Worm (Caenorhabditis elegans): Measurements from ENCODE around the gene lido-10.

Gene lido-10

DNA sequence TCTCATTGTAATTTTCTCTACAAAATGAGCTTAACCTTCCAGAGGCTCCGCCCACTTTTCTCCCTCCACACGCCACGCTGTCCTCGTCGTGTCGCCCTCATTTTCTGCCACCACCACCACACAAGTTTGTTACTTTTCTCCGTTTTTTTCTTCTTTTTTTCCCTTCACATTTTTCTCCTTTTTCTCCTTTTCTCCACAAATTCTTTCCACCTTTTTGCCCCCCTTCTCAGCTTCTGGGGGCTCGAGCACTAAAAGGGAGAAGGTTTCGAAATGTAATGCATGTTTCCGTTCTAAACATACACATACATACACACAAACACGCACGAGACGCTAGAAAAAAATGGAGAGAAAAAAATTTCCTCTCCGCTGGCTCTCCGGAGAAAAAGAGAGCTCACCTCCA, 25.7 kb upstream of the lido-10 start, which contains the start of gene nhr-88 (continued):
- no peak for TF ChIP-seq fax-1 (tag; optimal IDR thresholded peaks at IDR 0.05)
- no peak for TF ChIP-seq unc-86 (tag; optimal IDR thresholded peaks at IDR 0.05)
- no peak for TF ChIP-seq ceh-2 (tag; optimal IDR thresholded peaks at IDR 0.05)
- TF ChIP-seq sox-4 (tag; optimal IDR thresholded peaks at IDR 0.05): peak; percentile 23
- no peak for TF ChIP-seq K02D7.2 (tag; optimal IDR thresholded peaks at IDR 0.05)
- no peak for TF ChIP-seq pros-1 (tag; optimal IDR thresholded peaks at IDR 0.05)
- no peak for TF ChIP-seq zip-5 (tag; optimal IDR thresholded peaks at IDR 0.05)
- no peak for TF ChIP-seq elt-2 (tag; optimal IDR thresholded peaks at IDR 0.05)
- no peak for TF ChIP-seq odd-2 (tag; optimal IDR thresholded peaks at IDR 0.05)

DNA sequence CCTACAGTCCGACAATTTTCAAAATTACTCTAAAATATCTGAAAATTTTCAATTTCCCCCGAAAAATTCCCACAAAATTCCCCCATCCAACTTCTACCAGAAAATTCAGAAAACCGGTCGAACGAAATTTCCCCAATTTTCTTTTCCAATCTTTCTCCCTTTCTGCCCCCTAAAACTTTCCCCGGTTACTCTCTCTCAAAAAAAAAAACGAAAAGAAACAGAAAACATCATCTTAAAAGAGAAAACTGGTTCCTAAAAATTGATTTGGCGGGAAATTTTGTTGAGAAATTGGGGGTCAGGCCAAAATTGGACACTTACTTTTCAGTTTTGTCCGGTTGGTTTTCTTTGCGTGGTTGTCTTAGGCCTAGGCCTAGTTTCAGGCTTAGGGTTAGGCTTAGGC, 24.7 kb upstream of the lido-10 start:
- TF ChIP-seq sdc-2 (tag; optimal IDR thresholded peaks at IDR 0.05) (no peak), ets-4 (tag; optimal IDR thresholded peaks at IDR 0.05) (no peak), ttx-3 (tag; optimal IDR thresholded peaks at IDR 0.05) (no peak), nhr-232 (tag; optimal IDR thresholded peaks at IDR 0.05) (no peak), ceh-14 (tag; optimal IDR thresholded peaks at IDR 0.05) (no peak), pha-4 (tag; optimal IDR thresholded peaks at IDR 0.05) (no peak), pha-2 (tag; optimal IDR thresholded peaks at IDR 0.05) (no peak), unc-86 (tag; optimal IDR thresholded peaks at IDR 0.05) (no peak), ceh-6 (GFP tag; optimal IDR thresholded peaks at IDR 0.05) (no peak), hlh-13 (GFP tag; optimal IDR thresholded peaks at IDR 0.05) (no peak), che-1 (tag; optimal IDR thresholded peaks at IDR 0.05) (no peak), nfya-1 (tag; optimal IDR thresholded peaks at IDR 0.05) (no peak)

DNA sequence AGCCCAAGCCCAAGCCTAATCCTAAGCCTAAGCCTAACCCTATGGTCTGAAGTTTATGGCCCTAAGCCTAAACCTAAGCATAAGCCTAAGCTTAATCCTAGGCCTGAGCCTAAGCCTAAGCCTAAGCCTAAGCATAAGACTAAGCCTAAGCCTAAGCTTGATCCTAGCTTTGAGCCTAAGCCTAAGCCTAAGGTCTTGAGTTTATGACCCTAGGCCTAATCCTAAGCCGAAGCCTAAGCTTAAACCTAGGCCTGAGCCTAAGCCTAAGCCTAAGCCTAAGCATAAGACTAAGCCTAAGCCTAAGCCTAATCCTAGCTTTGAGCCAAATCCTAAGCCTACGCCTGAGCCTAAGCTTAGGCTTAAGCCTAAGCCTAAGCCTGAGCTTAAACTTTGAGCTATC, 23.2 kb upstream of the lido-10 start:
- TF ChIP-seq dve-1 (tag; optimal IDR thresholded peaks at IDR 0.05) (peak; percentile 94), unc-55 (GFP tag; optimal IDR thresholded peaks at IDR 0.05) (no peak)

DNA sequence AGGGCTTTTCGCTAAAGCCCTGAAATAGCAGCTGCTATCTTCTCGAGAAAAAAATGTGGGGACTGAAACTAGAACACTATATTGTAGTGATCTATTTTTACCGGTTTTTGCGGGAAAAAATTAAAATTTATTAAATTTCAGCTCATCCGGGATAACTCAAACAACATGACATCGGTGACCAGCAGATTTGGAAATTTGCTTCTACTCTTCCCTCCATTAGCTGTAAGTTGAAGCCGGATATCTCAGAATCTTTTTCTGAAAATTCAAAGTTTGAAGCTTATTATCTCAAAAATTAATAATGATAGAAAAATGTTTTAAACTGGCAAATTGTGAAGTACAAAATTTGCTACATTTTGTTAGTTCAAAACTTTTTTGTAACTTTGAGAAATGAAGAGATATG, 17.9 kb upstream of the lido-10 start:
- TF ChIP-seq K09A11.1 (tag; optimal IDR thresholded peaks at IDR 0.05; ENCODE audit: insufficient read depth) (no peak), hlh-15 (tag; optimal IDR thresholded peaks at IDR 0.05) (no peak), unc-3 (GFP tag; conservative IDR thresholded peaks at IDR 0.05) (no peak), unc-3 (tag; optimal IDR thresholded peaks at IDR 0.05) (no peak), T23F11.4 (GFP tag; optimal IDR thresholded peaks at IDR 0.05) (no peak), ahr-1 (tag; optimal IDR thresholded peaks at IDR 0.05) (no peak), rnt-1 (tag; optimal IDR thresholded peaks at IDR 0.05) (no peak), ceh-9 (tag; optimal IDR thresholded peaks at IDR 0.05) (no peak)

DNA sequence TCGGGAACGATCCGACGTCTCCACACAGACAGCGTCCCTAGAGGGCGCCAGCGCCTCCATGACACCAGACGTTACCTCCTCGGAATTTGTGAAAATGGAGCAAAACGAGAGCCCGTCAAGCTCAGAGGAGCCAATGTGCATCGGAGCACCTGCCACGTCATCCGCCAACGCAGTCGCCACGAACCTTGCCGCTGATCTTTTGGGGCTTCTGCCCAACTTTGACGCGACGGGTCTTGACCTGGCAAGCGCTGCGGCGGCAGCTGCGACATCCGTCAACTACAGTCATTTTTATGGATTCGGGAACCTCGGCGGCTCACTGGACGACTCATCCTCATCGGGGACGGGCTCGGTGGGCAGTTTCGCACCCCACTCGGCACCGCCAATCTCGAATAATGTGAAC, 16.9 kb upstream of the lido-10 start:
- peak; percentile 40 for TF ChIP-seq hlh-6 (tag; optimal IDR thresholded peaks at IDR 0.05)
- TF ChIP-seq ref-2 (tag; optimal IDR thresholded peaks at IDR 0.05): no peak

DNA sequence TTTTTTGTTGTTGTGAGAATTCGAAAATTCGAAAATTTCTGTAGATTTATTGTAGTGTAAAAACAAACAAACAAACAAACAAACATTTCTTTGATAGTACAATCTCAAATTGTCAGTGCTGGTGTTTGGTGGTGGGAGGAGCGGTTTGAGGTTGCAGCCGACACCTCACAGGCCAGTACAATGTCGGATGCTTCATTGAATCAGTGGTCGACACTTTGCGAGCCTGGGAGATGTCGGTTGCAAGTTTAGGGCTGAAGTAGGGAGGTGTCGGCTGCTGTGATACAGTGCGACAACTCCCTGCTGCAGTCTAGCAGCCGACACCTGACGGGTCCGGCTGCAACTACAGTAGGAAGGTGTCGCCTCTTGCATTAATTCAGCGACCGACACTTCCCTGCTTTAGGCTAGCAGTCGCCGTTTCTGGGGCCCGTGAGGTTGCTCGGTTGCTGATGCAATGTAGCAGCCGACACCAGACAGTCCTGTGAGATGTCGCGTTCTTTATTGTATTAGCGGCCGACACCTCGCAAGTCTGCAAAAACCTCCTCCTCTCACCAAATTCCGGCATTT, 16.3 kb upstream of the lido-10 start:
- TF ChIP-seq dve-1 (tag; optimal IDR thresholded peaks at IDR 0.05) (no peak), fkh-6 (tag; optimal IDR thresholded peaks at IDR 0.05) (no peak), dmd-4 (tag; optimal IDR thresholded peaks at IDR 0.05; ENCODE audit: borderline replicate concordance) (no peak), ceh-30 (tag; optimal IDR thresholded peaks at IDR 0.05) (no peak), ceh-2 (tag; optimal IDR thresholded peaks at IDR 0.05) (no peak), che-1 (tag; optimal IDR thresholded peaks at IDR 0.05) (no peak), madf-2 (tag; optimal IDR thresholded peaks at IDR 0.05) (no peak), pha-2 (tag; optimal IDR thresholded peaks at IDR 0.05) (no peak), hlh-13 (GFP tag; optimal IDR thresholded peaks at IDR 0.05) (no peak), tbx-7 (tag; optimal IDR thresholded peaks at IDR 0.05) (no peak), sdc-2 (tag; optimal IDR thresholded peaks at IDR 0.05) (no peak), unc-3 (GFP tag; conservative IDR thresholded peaks at IDR 0.05) (no peak), unc-3 (tag; optimal IDR thresholded peaks at IDR 0.05) (no peak)
